Fruit fly (Drosophila melanogaster) whole organism, embryonic: Measurements from ENCODE around the gene MYPT-75D.
A peak's percentile ranks its signal among the peaks of the same experiment; 100 is the strongest.

Experiments
- Ada2b ChIP-seq: fragments of 200-800 bp; sonication (Bioruptor generic); IDR thresholded peaks from 2 replicates; pipeline ENCODE4 v1.3.6; 2022; ENCODE audit warnings: missing biosample characterization, missing genetic modification characterization
- Bdp1 ChIP-seq: fragments of 200-800 bp; sonication (Bioruptor generic); optimal IDR thresholded peaks from 3 replicates; lab custom pipeline; 2016; ENCODE audit warnings: missing biosample characterization, missing genetic modification characterization
- CG10543 ChIP-seq: fragments of 200-800 bp; sonication (Bioruptor generic); optimal IDR thresholded peaks from 3 replicates; lab custom pipeline; 2017; ENCODE audit warnings: missing biosample characterization, mild to moderate bottlenecking, missing genetic modification characterization, moderate library complexity
- CG1233 ChIP-seq: fragments of 200-800 bp; sonication (Bioruptor generic); optimal IDR thresholded peaks from 4 replicates; lab custom pipeline; 2018; ENCODE audit warnings: missing biosample characterization, mild to moderate bottlenecking, missing genetic modification characterization
- CG12744 ChIP-seq: fragments of 200-800 bp; sonication (Bioruptor generic); optimal IDR thresholded peaks from 2 replicates; lab custom pipeline; 2016; ENCODE audit warnings: missing biosample characterization, missing genetic modification characterization
- CG13287 ChIP-seq: fragments of 200-800 bp; sonication (Bioruptor generic); IDR thresholded peaks from 2 replicates; pipeline ENCODE4 v1.3.6; 2022; ENCODE audit warnings: missing biosample characterization, missing genetic modification characterization; ENCODE audit not compliant: partially characterized antibody
- CG1529 ChIP-seq: fragments of 200-800 bp; sonication (Bioruptor generic); optimal IDR thresholded peaks from 3 replicates; lab custom pipeline; 2018; ENCODE audit warnings: missing biosample characterization, missing genetic modification characterization
- CG15514 ChIP-seq: fragments of 200-800 bp; sonication (Bioruptor generic); optimal IDR thresholded peaks from 3 replicates; lab custom pipeline; 2017; ENCODE audit warnings: missing biosample characterization, missing genetic modification characterization, mild to moderate bottlenecking, moderate library complexity, missing genetic modification reagents
- CG17359 ChIP-seq: fragments of 200-800 bp; sonication (Bioruptor generic); optimal IDR thresholded peaks from 3 replicates; lab custom pipeline; 2018; ENCODE audit warnings: missing biosample characterization, mild to moderate bottlenecking, missing genetic modification characterization, moderate library complexity
- CG2202 ChIP-seq: fragments of 200-800 bp; sonication (Bioruptor generic); optimal IDR thresholded peaks from 2 replicates; lab custom pipeline; 2018; ENCODE audit warnings: missing biosample characterization, mild to moderate bottlenecking, missing genetic modification characterization
- CG30431 ChIP-seq: fragments of 200-800 bp; sonication (Bioruptor generic); optimal IDR thresholded peaks from 2 replicates; lab custom pipeline; 2017; ENCODE audit warnings: missing biosample characterization, missing genetic modification characterization
- CG3065 ChIP-seq: fragments of 200-800 bp; sonication (Bioruptor generic); optimal IDR thresholded peaks from 2 replicates; lab custom pipeline; 2016; ENCODE audit warnings: missing biosample characterization, missing genetic modification characterization
- CG31365 ChIP-seq: fragments of 200-800 bp; sonication (Bioruptor generic); optimal IDR thresholded peaks from 2 replicates; lab custom pipeline; 2018; ENCODE audit warnings: missing biosample characterization, mild to moderate bottlenecking, missing genetic modification characterization
- CG3163 ChIP-seq: fragments of 200-800 bp; sonication (Bioruptor generic); optimal IDR thresholded peaks from 3 replicates; lab custom pipeline; 2016; ENCODE audit warnings: missing biosample characterization, missing genetic modification characterization
- CG3995 ChIP-seq: fragments of 200-800 bp; sonication (Bioruptor generic); optimal IDR thresholded peaks from 3 replicates; lab custom pipeline; 2016; ENCODE audit warnings: missing biosample characterization, missing genetic modification characterization
- CG43689 ChIP-seq: fragments of 200-800 bp; sonication (Bioruptor generic); IDR thresholded peaks from 2 replicates; pipeline ENCODE4 v1.3.6; 2022; ENCODE audit warnings: missing biosample characterization, missing genetic modification characterization
- CG6791 ChIP-seq: fragments of 200-800 bp; sonication (Bioruptor generic); IDR thresholded peaks from 3 replicates; pipeline ENCODE4 v1.3.6; 2022; ENCODE audit warnings: missing biosample characterization, missing genetic modification characterization; ENCODE audit not compliant: partially characterized antibody
- CG7556 ChIP-seq: fragments of 200-800 bp; sonication (Bioruptor generic); optimal IDR thresholded peaks from 2 replicates; lab custom pipeline; 2017; ENCODE audit warnings: missing biosample characterization, mild to moderate bottlenecking, missing genetic modification characterization
- CG7786 ChIP-seq: fragments of 200-800 bp; sonication (Bioruptor generic); optimal IDR thresholded peaks from 2 replicates; lab custom pipeline; 2016; ENCODE audit warnings: missing biosample characterization, missing genetic modification characterization
- CG8089 ChIP-seq: fragments of 200-800 bp; sonication (Bioruptor generic); optimal IDR thresholded peaks from 3 replicates; lab custom pipeline; 2016; ENCODE audit warnings: missing biosample characterization, missing genetic modification characterization
- CG8281 ChIP-seq: fragments of 200-800 bp; sonication (Bioruptor generic); optimal IDR thresholded peaks from 2 replicates; lab custom pipeline; 2018; ENCODE audit warnings: missing biosample characterization, mild to moderate bottlenecking, missing genetic modification characterization, moderate library complexity
- CG9609 ChIP-seq: fragments of 200-800 bp; sonication (Bioruptor generic); optimal IDR thresholded peaks from 3 replicates; lab custom pipeline; 2016; ENCODE audit warnings: missing biosample characterization, missing genetic modification characterization
- Dad ChIP-seq: fragments of 200-800 bp; sonication (Bioruptor generic); optimal IDR thresholded peaks from 3 replicates; lab custom pipeline; 2016; ENCODE audit warnings: missing biosample characterization, missing genetic modification characterization
- Hand ChIP-seq: fragments of 200-800 bp; sonication (Bioruptor generic); optimal IDR thresholded peaks from 2 replicates; lab custom pipeline; 2017; ENCODE audit warnings: mild to moderate bottlenecking, missing biosample characterization, missing genetic modification reagents, missing genetic modification characterization
- Mad ChIP-seq: fragments of 200-800 bp; sonication (Bioruptor generic); optimal IDR thresholded peaks from 2 replicates; lab custom pipeline; 2016; ENCODE audit warnings: missing biosample characterization, missing genetic modification characterization
- Myb ChIP-seq: fragments of 200-800 bp; sonication (Bioruptor generic); optimal IDR thresholded peaks from 2 replicates; lab custom pipeline; 2016; ENCODE audit warnings: missing biosample characterization, missing genetic modification characterization
- Opbp ChIP-seq: fragments of 200-800 bp; sonication (Bioruptor generic); IDR thresholded peaks from 3 replicates; pipeline ENCODE4 v1.3.6; 2022; ENCODE audit warnings: missing biosample characterization, missing genetic modification characterization; ENCODE audit not compliant: partially characterized antibody
- Ssrp ChIP-seq: fragments of 200-800 bp; sonication (Bioruptor generic); optimal IDR thresholded peaks from 2 replicates; lab custom pipeline; 2018; ENCODE audit warnings: missing biosample characterization, mild to moderate bottlenecking, missing genetic modification characterization, moderate library complexity
- amos ChIP-seq: fragments of 200-800 bp; sonication (Bioruptor generic); IDR thresholded peaks from 2 replicates; pipeline ENCODE4 v1.3.6; 2022; ENCODE audit warnings: missing biosample characterization, missing genetic modification characterization; ENCODE audit not compliant: partially characterized antibody
- aop ChIP-seq: fragments of 200-800 bp; sonication (Bioruptor generic); IDR thresholded peaks from 2 replicates; pipeline ENCODE4 v1.3.6; 2022; ENCODE audit warnings: missing biosample characterization, missing genetic modification characterization
- ara ChIP-seq: fragments of 200-800 bp; sonication (Bioruptor generic); IDR thresholded peaks from 2 replicates; pipeline ENCODE4 v1.3.6; 2022; ENCODE audit warnings: missing biosample characterization, missing genetic modification characterization
- bsh ChIP-seq, 2 experiments: fragments of 200-800 bp; sonication (Bioruptor generic); optimal IDR thresholded peaks; 2 replicates each; lab custom pipeline; 2017 to 2018; ENCODE audit warnings: mild to moderate bottlenecking in 2 of 2, missing biosample characterization in 2 of 2, missing genetic modification characterization in 2 of 2, moderate library complexity in 1 of 2
- dan ChIP-seq: fragments of 200-800 bp; sonication (Bioruptor generic); IDR thresholded peaks from 2 replicates; pipeline ENCODE4 v1.3.6; 2022; ENCODE audit warnings: missing biosample characterization, missing genetic modification characterization
- dmrt99B ChIP-seq: fragments of 200-800 bp; sonication (Bioruptor generic); optimal IDR thresholded peaks from 2 replicates; lab custom pipeline; 2018; ENCODE audit warnings: missing biosample characterization, mild to moderate bottlenecking, missing genetic modification characterization, moderate library complexity
- gce ChIP-seq: fragments of 200-800 bp; sonication (Bioruptor generic); IDR thresholded peaks from 3 replicates; pipeline ENCODE4 v1.3.6; 2022; ENCODE audit warnings: missing biosample characterization, missing genetic modification characterization
- kay ChIP-seq: fragments of 200-800 bp; sonication (Bioruptor generic); optimal IDR thresholded peaks from 2 replicates; lab custom pipeline; 2016; ENCODE audit warnings: missing biosample characterization, missing genetic modification characterization
- lola ChIP-seq, 3 experiments: fragments of >200 bp in 2 of 3; fragments of 200-800 bp in 1 of 3; sonication (Bioruptor generic) in 1 of 3; optimal IDR thresholded peaks; 2 replicates each; lab custom pipeline; 2017 to 2019; ENCODE audit warnings: missing biosample characterization in 3 of 3, missing genetic modification characterization in 3 of 3, mild to moderate bottlenecking in 1 of 3, moderate library complexity in 1 of 3
- nerfin-2 ChIP-seq: fragments of 200-800 bp; sonication (Bioruptor generic); IDR thresholded peaks from 2 replicates; pipeline ENCODE4 v1.3.6; 2022; ENCODE audit warnings: missing biosample characterization, missing genetic modification characterization; ENCODE audit not compliant: partially characterized antibody
- oc ChIP-seq: fragments of 200-800 bp; sonication (Bioruptor generic); optimal IDR thresholded peaks from 2 replicates; lab custom pipeline; 2018; ENCODE audit warnings: missing biosample characterization, mild to moderate bottlenecking, missing genetic modification characterization, moderate library complexity
- sc ChIP-seq, 3 experiments: fragments of >200 bp in 2 of 3; fragments of 200-800 bp in 1 of 3; sonication (Bioruptor generic) in 1 of 3; optimal IDR thresholded peaks; 2 replicates in 2 of 3; 3 replicates in 1 of 3; lab custom pipeline; 2017; ENCODE audit warnings: mild to moderate bottlenecking in 1 of 3, missing biosample characterization in 1 of 3, missing genetic modification characterization in 1 of 3, missing genetic modification reagents in 1 of 3
- shn ChIP-seq: fragments of 200-800 bp; sonication (Bioruptor generic); optimal IDR thresholded peaks from 3 replicates; lab custom pipeline; 2016; ENCODE audit warnings: missing biosample characterization, missing genetic modification characterization
- sisA ChIP-seq: fragments of 200-800 bp; sonication (Bioruptor generic); IDR thresholded peaks from 2 replicates; pipeline ENCODE4 v1.3.6; 2022; ENCODE audit warnings: missing biosample characterization, missing genetic modification characterization
- slbo ChIP-seq: fragments of 200-800 bp; sonication (Bioruptor generic); IDR thresholded peaks from 2 replicates; pipeline ENCODE4 v1.3.6; 2022; ENCODE audit warnings: missing biosample characterization, missing genetic modification characterization
- ttk ChIP-seq: fragments of 200-800 bp; sonication (Bioruptor generic); IDR thresholded peaks from 2 replicates; pipeline ENCODE4 v2.1.2; 2022; ENCODE audit warnings: missing biosample characterization, missing genetic modification characterization
- tx ChIP-seq: fragments of 200-800 bp; sonication (Bioruptor generic); optimal IDR thresholded peaks from 2 replicates; lab custom pipeline; 2016; ENCODE audit warnings: missing biosample characterization, missing genetic modification characterization
- unpg ChIP-seq: fragments of 200-800 bp; sonication (Bioruptor generic); optimal IDR thresholded peaks from 3 replicates; lab custom pipeline; 2018; ENCODE audit warnings: missing biosample characterization, mild to moderate bottlenecking, missing genetic modification characterization, moderate library complexity
- wdn ChIP-seq: fragments of 200-800 bp; sonication (Bioruptor generic); IDR thresholded peaks from 2 replicates; pipeline ENCODE4 v1.3.6; 2022; ENCODE audit warnings: missing biosample characterization, missing genetic modification characterization
- z ChIP-seq: fragments of 200-800 bp; sonication (Bioruptor generic); IDR thresholded peaks from 3 replicates; pipeline ENCODE4 v1.3.6; 2022; ENCODE audit warnings: missing biosample characterization, missing genetic modification characterization

MYPT-75D gene

dm6 chr3L:18620988-18621734 is 4.6 kb upstream of the MYPT-75D start (continued):
- TF ChIP-seq unpg (GFP tag; lab: Kevin White, UChicago): peak; percentile 34
- TF ChIP-seq CG3065 (GFP tag; lab: Kevin White, UChicago): no peak
- TF ChIP-seq CG15514: peak; percentile 47
- TF ChIP-seq dmrt99B: peak; percentile 26
- TF ChIP-seq gce (GFP tag; lab: Robert Waterston, UW): no peak
- no peak for TF ChIP-seq ara (GFP tag; lab: Robert Waterston, UW)
- 0 out of 2 replicates have a peak, but pooled peaks have one; percentile 29 for TF ChIP-seq aop (GFP tag; lab: Robert Waterston, UW)
- TF ChIP-seq CG6791 (GFP tag; lab: Robert Waterston, UW): peak; percentile 64
- TF ChIP-seq CG12744: no peak
- TF ChIP-seq kay: peak; percentile 86
- peak in 1 of 3 experiments; percentile 35 for TF ChIP-seq lola (GFP tag; optimal IDR thresholded peaks at IDR 0.05; lab: Kevin White, UChicago)
- TF ChIP-seq oc: peak; percentile 32
- TF ChIP-seq Opbp (GFP tag; lab: Robert Waterston, UW): peak; percentile 73
- no peak for TF ChIP-seq dan (GFP tag; lab: Robert Waterston, UW)
- TF ChIP-seq Ssrp: peak; percentile 45
- TF ChIP-seq CG31365 (tag; lab: Kevin White, UChicago): peak; percentile 95
- TF ChIP-seq Hand (GFP tag; lab: Kevin White, UChicago): no peak
- TF ChIP-seq shn (GFP tag; lab: Kevin White, UChicago): peak; percentile 63
- peak; percentile 27 for TF ChIP-seq Bdp1 (GFP tag; lab: Kevin White, UChicago)
- TF ChIP-seq z (GFP tag; lab: Robert Waterston, UW): 0 out of 3 replicates have a peak, but pooled peaks have one; percentile 21
- peak; percentile 4 for TF ChIP-seq Myb (GFP tag; lab: Kevin White, UChicago)
- TF ChIP-seq CG9609 (GFP tag; lab: Kevin White, UChicago): peak; percentile 58
- TF ChIP-seq sc (optimal IDR thresholded peaks at IDR 0.05; lab: Kevin White, UChicago): no peak
- TF ChIP-seq sc (GFP tag; optimal IDR thresholded peaks at IDR 0.05; lab: Kevin White, UChicago): peak; percentile 3
- TF ChIP-seq wdn (GFP tag; lab: Robert Waterston, UW): peak; percentile 62
- peak; percentile 36 for TF ChIP-seq CG7556 (GFP tag; lab: Kevin White, UChicago)
- peak; percentile 0 for TF ChIP-seq CG8089 (GFP tag; lab: Kevin White, UChicago)
- TF ChIP-seq CG3163: peak; percentile 7
- TF ChIP-seq CG10543 (GFP tag; lab: Kevin White, UChicago): peak; percentile 43
- no peak; the same call in 1 of the 2 replicates for TF ChIP-seq sisA (GFP tag; lab: Robert Waterston, UW)
- TF ChIP-seq Ada2b: peak; percentile 40; the same call in 1 of the 2 replicates
- peak; percentile 41; the same call in 1 of the 2 replicates for TF ChIP-seq ttk (GFP tag; lab: Robert Waterston, UW)
- peak; percentile 45 for TF ChIP-seq CG17359 (tag; lab: Kevin White, UChicago)
- peak; percentile 87 for TF ChIP-seq slbo
- TF ChIP-seq Mad (GFP tag; lab: Kevin White, UChicago): peak; percentile 30
- peak; percentile 81 for TF ChIP-seq CG13287 (GFP tag; lab: Robert Waterston, UW)
- no peak for TF ChIP-seq CG1233 (GFP tag; lab: Kevin White, UChicago)
- peak; percentile 90 for TF ChIP-seq CG3995 (GFP tag; lab: Kevin White, UChicago)
- TF ChIP-seq CG7786 (GFP tag; lab: Kevin White, UChicago): peak; percentile 38
- no peak for TF ChIP-seq CG30431 (GFP tag; lab: Kevin White, UChicago)
- TF ChIP-seq Dad (GFP tag; lab: Kevin White, UChicago): peak; percentile 6
- TF ChIP-seq nerfin-2 (GFP tag; lab: Robert Waterston, UW): no peak
- TF ChIP-seq CG43689 (GFP tag; lab: Robert Waterston, UW): no peak
- TF ChIP-seq CG8281 (tag; lab: Kevin White, UChicago): no peak
- peak in 1 of 2 experiments; percentile 61 for TF ChIP-seq bsh (GFP tag; optimal IDR thresholded peaks at IDR 0.05; lab: Kevin White, UChicago)
- TF ChIP-seq amos (GFP tag; lab: Robert Waterston, UW): peak; percentile 74
- no peak for TF ChIP-seq CG1529 (GFP tag; lab: Kevin White, UChicago)
- peak; percentile 45 for TF ChIP-seq tx (GFP tag; lab: Kevin White, UChicago)
- peak; percentile 13 for TF ChIP-seq CG2202
